Worm (Caenorhabditis elegans) whole organism, L3 larva: ENCODE measurements around the gene bath-19.

Source experiments
- R02D3.7 ChIP-seq: fragments of 150-350 bp; optimal IDR thresholded peaks from 2 replicates; lab custom pipeline; 2014; ENCODE audit warnings: missing biosample characterization, missing genetic modification characterization
- ZK546.5 ChIP-seq: sonication (generic microtip); optimal IDR thresholded peaks from 2 replicates; lab custom pipeline; 2017; ENCODE audit warnings: missing biosample characterization, missing genetic modification characterization
- ama-1 ChIP-seq: fragments of 150-350 bp; optimal IDR thresholded peaks from 2 replicates; lab custom pipeline; 2018
- ceh-28 ChIP-seq: fragments of 150-350 bp; optimal IDR thresholded peaks from 2 replicates; lab custom pipeline; 2014; ENCODE audit warnings: missing biosample characterization, missing genetic modification reagents, missing genetic modification characterization
- ceh-82 ChIP-seq: fragments of 150-350 bp; optimal IDR thresholded peaks from 2 replicates; lab custom pipeline; 2014; ENCODE audit warnings: missing biosample characterization, missing genetic modification characterization
- ceh-9 ChIP-seq: sonication (generic microtip); optimal IDR thresholded peaks from 2 replicates; lab custom pipeline; 2018; ENCODE audit warnings: missing biosample characterization, missing genetic modification characterization
- daf-12 ChIP-seq: fragments of 150-350 bp; optimal IDR thresholded peaks from 2 replicates; lab custom pipeline; 2014; ENCODE audit warnings: missing biosample characterization, missing genetic modification reagents, missing genetic modification characterization
- egl-27 ChIP-seq: sonication (generic microtip); optimal IDR thresholded peaks from 4 replicates; lab custom pipeline; 2017; ENCODE audit warnings: missing biosample characterization, missing genetic modification reagents, missing genetic modification characterization
- egl-5 ChIP-seq: fragments of 150-350 bp; optimal IDR thresholded peaks from 2 replicates; lab custom pipeline; 2017; ENCODE audit warnings: missing biosample characterization, missing genetic modification reagents, missing genetic modification characterization, inconsistent platforms
- elt-1 ChIP-seq: fragments of 150-350 bp; optimal IDR thresholded peaks from 2 replicates; lab custom pipeline; 2014; ENCODE audit warnings: missing biosample characterization, missing genetic modification characterization
- elt-3 ChIP-seq, 3 experiments: fragments of 150-350 bp in 1 of 3; sonication (generic microtip) in 2 of 3; optimal IDR thresholded peaks; 2 replicates in 2 of 3; 4 replicates in 1 of 3; lab custom pipeline; 2014 to 2017; ENCODE audit warnings: missing biosample characterization in 3 of 3, missing genetic modification characterization in 3 of 3
- eor-1 ChIP-seq, 2 experiments: fragments of 150-350 bp; optimal IDR thresholded peaks; 2 replicates each; lab custom pipeline; 2014 to 2018; ENCODE audit warnings: missing biosample characterization in 2 of 2, missing genetic modification characterization in 2 of 2
- fkh-10 ChIP-seq: sonication (generic microtip); optimal IDR thresholded peaks from 2 replicates; lab custom pipeline; 2017; ENCODE audit warnings: missing biosample characterization, missing genetic modification reagents, missing genetic modification characterization
- fkh-2 ChIP-seq: fragments of 150-350 bp; optimal IDR thresholded peaks from 2 replicates; lab custom pipeline; 2014; ENCODE audit warnings: missing biosample characterization, missing genetic modification reagents, missing genetic modification characterization
- hmg-11 ChIP-seq: sonication (generic microtip); optimal IDR thresholded peaks from 2 replicates; lab custom pipeline; 2016; ENCODE audit warnings: missing genetic modification characterization, missing compliant biosample characterization
- jun-1 ChIP-seq: fragments of 150-350 bp; optimal IDR thresholded peaks from 2 replicates; lab custom pipeline; 2014; ENCODE audit warnings: missing biosample characterization, missing genetic modification reagents, missing genetic modification characterization
- lin-15B ChIP-seq: fragments of 150-350 bp; optimal IDR thresholded peaks from 2 replicates; lab custom pipeline; 2014; ENCODE audit warnings: missing biosample characterization, missing genetic modification characterization
- lin-39 ChIP-seq: fragments of 150-350 bp; optimal IDR thresholded peaks from 2 replicates; lab custom pipeline; 2018; ENCODE audit warnings: missing biosample characterization, missing genetic modification reagents, missing genetic modification characterization
- lsy-12 ChIP-seq: sonication (generic microtip); optimal IDR thresholded peaks from 2 replicates; lab custom pipeline; 2016; ENCODE audit warnings: mild to moderate bottlenecking, missing genetic modification characterization, missing compliant biosample characterization
- mdl-1 ChIP-seq: fragments of 150-350 bp; optimal IDR thresholded peaks from 2 replicates; lab custom pipeline; 2014; ENCODE audit warnings: missing biosample characterization, missing genetic modification characterization
- nfya-1 ChIP-seq: sonication (generic microtip); optimal IDR thresholded peaks from 2 replicates; lab custom pipeline; 2017; ENCODE audit warnings: missing genetic modification characterization, mild to moderate bottlenecking, missing compliant biosample characterization, antibody characterized with exemption, moderate library complexity; ENCODE audit not compliant: insufficient read depth
- nhr-11 ChIP-seq: fragments of 150-350 bp; optimal IDR thresholded peaks from 2 replicates; lab custom pipeline; 2014; ENCODE audit warnings: missing biosample characterization, missing genetic modification characterization
- nhr-237 ChIP-seq: fragments of 150-350 bp; optimal IDR thresholded peaks from 2 replicates; lab custom pipeline; 2014; ENCODE audit warnings: missing biosample characterization, missing genetic modification characterization
- nhr-25 ChIP-seq: sonication (generic microtip); optimal IDR thresholded peaks from 2 replicates; lab custom pipeline; 2017; ENCODE audit warnings: missing biosample characterization, missing genetic modification characterization
- nhr-28 ChIP-seq: fragments of 150-350 bp; optimal IDR thresholded peaks from 2 replicates; lab custom pipeline; 2014; ENCODE audit warnings: missing biosample characterization, missing genetic modification characterization
- nhr-43 ChIP-seq: sonication (generic microtip); optimal IDR thresholded peaks from 2 replicates; lab custom pipeline; 2016; ENCODE audit warnings: mild to moderate bottlenecking, missing genetic modification characterization, missing compliant biosample characterization; ENCODE audit not compliant: poor library complexity, severe bottlenecking
- nhr-77 ChIP-seq: fragments of 150-350 bp; optimal IDR thresholded peaks from 2 replicates; lab custom pipeline; 2014; ENCODE audit warnings: missing biosample characterization, missing genetic modification characterization
- pha-4 ChIP-seq: fragments of 150-350 bp; optimal IDR thresholded peaks from 2 replicates; lab custom pipeline; 2014; ENCODE audit warnings: missing biosample characterization, missing genetic modification reagents, missing genetic modification characterization
- pqm-1 ChIP-seq: fragments of 150-350 bp; optimal IDR thresholded peaks from 2 replicates; lab custom pipeline; 2017; ENCODE audit warnings: missing biosample characterization, missing genetic modification characterization, inconsistent platforms
- sea-2 ChIP-seq: fragments of 150-350 bp; sonication (generic microtip); optimal IDR thresholded peaks from 4 replicates; lab custom pipeline; 2014; ENCODE audit warnings: missing biosample characterization, missing genetic modification reagents, missing genetic modification characterization
- skn-1 ChIP-seq: fragments of 150-350 bp; optimal IDR thresholded peaks from 2 replicates; lab custom pipeline; 2014; ENCODE audit warnings: missing biosample characterization, missing genetic modification characterization
- snpc-4 ChIP-seq: fragments of 150-350 bp; optimal IDR thresholded peaks from 2 replicates; lab custom pipeline; 2014; ENCODE audit warnings: missing biosample characterization, missing genetic modification characterization
- unc-39 ChIP-seq: sonication (generic microtip); optimal IDR thresholded peaks from 4 replicates; lab custom pipeline; 2017; ENCODE audit warnings: missing biosample characterization, missing genetic modification characterization
- unc-62 ChIP-seq: fragments of 150-350 bp; sonication (generic microtip); optimal IDR thresholded peaks from 4 replicates; lab custom pipeline; 2014; ENCODE audit warnings: missing biosample characterization, missing genetic modification reagents, missing genetic modification characterization
- zag-1 ChIP-seq: fragments of 150-350 bp; optimal IDR thresholded peaks from 2 replicates; lab custom pipeline; 2014; ENCODE audit warnings: missing biosample characterization, missing genetic modification characterization

bath-19 gene

DNA sequence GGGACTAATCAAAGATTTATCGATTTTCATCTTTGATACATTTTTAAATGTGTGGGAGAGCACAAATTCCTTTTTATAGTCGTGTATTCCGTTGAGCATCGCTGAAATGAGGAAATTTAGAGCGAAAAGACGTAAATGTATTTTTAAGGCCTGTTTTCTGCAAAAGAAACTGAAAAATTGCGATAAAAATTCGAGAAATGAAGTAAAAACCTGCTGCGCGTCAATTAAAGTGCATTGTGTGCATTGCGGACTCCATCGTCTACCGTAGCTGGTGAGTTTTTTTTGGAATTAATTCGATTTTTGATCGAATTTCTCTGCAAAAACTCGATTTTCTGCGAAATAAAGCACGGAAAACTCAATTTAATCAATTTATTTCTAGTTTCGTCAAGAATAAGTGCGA lies at the start of gene bath-19:
bath-19 (minus strand) TSS at position 101 of the 400 bp plus-strand sequence.
- no peak for TF ChIP-seq unc-39 (tag; lab: Kevin White, UChicago)
- TF ChIP-seq nhr-28 (tag; lab: Kevin White, UChicago) = no peak
- no peak for TF ChIP-seq egl-27
- no peak for TF ChIP-seq jun-1 (tag; lab: Kevin White, UChicago)
- no peak for TF ChIP-seq nfya-1 (tag; lab: Kevin White, UChicago)
- no peak for TF ChIP-seq ceh-28 (tag; lab: Kevin White, UChicago)
- no peak for TF ChIP-seq eor-1 (tag; optimal IDR thresholded peaks at IDR 0.05; lab: Kevin White, UChicago)
- no peak for TF ChIP-seq lin-15B
- TF ChIP-seq fkh-2 (tag; lab: Kevin White, UChicago) = no peak
- TF ChIP-seq fkh-10 = no peak
- no peak for TF ChIP-seq elt-3 (tag; optimal IDR thresholded peaks at IDR 0.05; lab: Kevin White, UChicago)

ce11 chrII:2087206-2087605 lies 48.0 kb upstream of the bath-19 start:
- TF ChIP-seq nhr-77 (no peak), snpc-4 (tag; lab: Kevin White, UChicago) (no peak), fkh-10 (no peak), ama-1 (lab: Kevin White, UChicago) (no peak), nhr-43 (tag; lab: Kevin White, UChicago) (no peak), ZK546.5 (no peak), pqm-1 (no peak), nhr-25 (no peak), lin-39 (tag; lab: Kevin White, UChicago) (no peak), sea-2 (GFP tag; lab: Kevin White, UChicago) (no peak), pha-4 (no peak), ceh-82 (no peak), jun-1 (tag; lab: Kevin White, UChicago) (no peak), nfya-1 (tag; lab: Kevin White, UChicago) (no peak), ceh-9 (tag; lab: Kevin White, UChicago) (no peak)

DNA sequence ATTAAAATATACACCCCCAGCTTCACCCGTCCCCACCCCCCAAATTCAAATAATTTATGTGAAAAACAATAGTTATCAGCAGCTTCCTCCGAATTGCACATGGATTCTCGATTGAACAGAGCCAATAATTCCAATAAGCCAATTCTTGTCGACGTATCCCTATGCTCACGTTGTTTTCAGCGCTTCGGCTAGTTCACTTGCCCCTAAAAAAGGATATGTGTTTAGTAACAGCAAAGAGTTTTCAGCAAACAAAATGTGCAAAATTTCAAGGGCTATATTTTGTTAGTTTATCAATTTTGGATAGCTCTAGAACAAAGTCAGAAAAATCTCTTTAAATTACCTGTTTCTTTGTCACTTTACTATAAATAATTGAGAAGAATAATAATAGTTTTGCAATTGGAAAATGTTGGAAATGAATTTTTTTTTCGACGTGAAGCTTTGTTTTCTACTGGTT lies 44.6 kb upstream of the bath-19 start, which contains the start of the genes T16A1.5 and fbxc-49:
T16A1.5 (minus strand) TSS at position 101 of the 454 bp plus-strand sequence.
fbxc-49 (plus strand) TSS at position 404 of the 454 bp plus-strand sequence.
- TF ChIP-seq mdl-1 = no peak
- no peak for TF ChIP-seq daf-12
- no peak for TF ChIP-seq R02D3.7 (tag; lab: Kevin White, UChicago)
- no peak for TF ChIP-seq nhr-77
- no peak for TF ChIP-seq nhr-237 (tag; lab: Kevin White, UChicago)
- TF ChIP-seq hmg-11 (tag; lab: Kevin White, UChicago) = no peak
- TF ChIP-seq nhr-28 (tag; lab: Kevin White, UChicago) = no peak
- TF ChIP-seq nhr-11 (tag; lab: Kevin White, UChicago) = no peak
- no peak for TF ChIP-seq lin-15B
- TF ChIP-seq jun-1 (tag; lab: Kevin White, UChicago) = no peak
- TF ChIP-seq elt-3 (tag; optimal IDR thresholded peaks at IDR 0.05; lab: Kevin White, UChicago) = no peak
- no peak for TF ChIP-seq lsy-12
- no peak for TF ChIP-seq nhr-43 (tag; lab: Kevin White, UChicago)
- no peak for TF ChIP-seq snpc-4 (tag; lab: Kevin White, UChicago)
- TF ChIP-seq fkh-10 = no peak
- TF ChIP-seq, all 47 proteins: peak for 0

DNA sequence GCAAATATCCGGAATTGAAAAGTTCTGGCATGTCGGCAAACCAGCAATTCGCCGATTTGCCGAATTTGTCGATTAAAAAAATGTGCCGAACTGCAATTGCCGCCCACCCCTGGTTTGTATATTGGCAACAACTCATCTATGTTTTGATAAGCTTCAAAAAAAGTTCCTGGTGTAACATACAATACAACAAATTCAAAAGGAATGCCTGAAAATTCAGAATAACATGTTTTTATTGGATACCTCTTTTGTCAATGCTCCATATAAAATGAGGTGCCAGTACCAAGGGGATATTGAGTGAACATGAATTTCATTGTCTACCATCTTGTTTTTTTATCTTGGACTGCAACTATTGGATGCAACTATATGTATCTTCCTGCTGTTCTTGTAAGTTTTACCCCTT lies 42.1 kb upstream of the bath-19 start, which contains the start of gene T16A1.4:
T16A1.4 (plus strand) TSS at position 301 of the 400 bp plus-strand sequence.
- no peak for TF ChIP-seq ceh-28 (tag; lab: Kevin White, UChicago)
- no peak for TF ChIP-seq zag-1 (tag; lab: Kevin White, UChicago)
- TF ChIP-seq lin-15B = no peak
- TF ChIP-seq elt-1 (tag; lab: Kevin White, UChicago) = no peak
- no peak for TF ChIP-seq egl-5
- no peak for TF ChIP-seq unc-62 (GFP tag; lab: Kevin White, UChicago)
- no peak for TF ChIP-seq ceh-9 (tag; lab: Kevin White, UChicago)
- TF ChIP-seq hmg-11 (tag; lab: Kevin White, UChicago) = no peak
- TF ChIP-seq snpc-4 (tag; lab: Kevin White, UChicago) = no peak
- no peak for TF ChIP-seq skn-1 (tag; lab: Kevin White, UChicago)
- no peak for TF ChIP-seq pqm-1
- TF ChIP-seq pha-4 = no peak
- TF ChIP-seq ceh-82 = no peak
- no peak for TF ChIP-seq elt-3 (tag; optimal IDR thresholded peaks at IDR 0.05; lab: Kevin White, UChicago)
- TF ChIP-seq nhr-77 = no peak
- TF ChIP-seq sea-2 (GFP tag; lab: Kevin White, UChicago) = no peak
- TF ChIP-seq R02D3.7 (tag; lab: Kevin White, UChicago) = no peak
- TF ChIP-seq lin-39 (tag; lab: Kevin White, UChicago) = no peak
- TF ChIP-seq, all 47 proteins: peak for 0
